Worm (Caenorhabditis elegans): Measurements from ENCODE around the gene gst-14.

The gst-14 gene

ce11 chrII:13575018-13575948 is 40.6 kb downstream of the gst-14 start, which contains the start of the genes mrpl-37 and lin-38:
Gene mrpl-37, minus strand, starts transcription at chrII:13575068.
Gene lin-38, plus strand, starts transcription at chrII:13575925.
- peak; percentile 25 for TF ChIP-seq F37D6.2 (tag; optimal IDR thresholded peaks at IDR 0.05)
- peak; percentile 85 for TF ChIP-seq nhr-77 (tag; optimal IDR thresholded peaks at IDR 0.05)
- TF ChIP-seq nhr-25 (tag; optimal IDR thresholded peaks at IDR 0.05; ENCODE audit: borderline replicate concordance, insufficient read depth), result peak; percentile 5
- TF ChIP-seq skn-1 (tag; optimal IDR thresholded peaks at IDR 0.05), result no peak
- TF ChIP-seq F49E8.2 (tag; optimal IDR thresholded peaks at IDR 0.05; ENCODE audit: borderline replicate concordance), result peak; percentile 13
- TF ChIP-seq mep-1 (tag; optimal IDR thresholded peaks at IDR 0.05), result peak; percentile 73
- no peak for TF ChIP-seq nhr-10 (tag; optimal IDR thresholded peaks at IDR 0.05)
- TF ChIP-seq fkh-10 (GFP tag; optimal IDR thresholded peaks at IDR 0.05), result peak; percentile 53
- TF ChIP-seq dve-1 (tag; optimal IDR thresholded peaks at IDR 0.05; ENCODE audit: insufficient read depth), result peak; percentile 64
- TF ChIP-seq mdl-1 (tag; optimal IDR thresholded peaks at IDR 0.05), result peak in 1 of 2 experiments; percentile 55
- peak; percentile 15 to 78 for TF ChIP-seq lsy-2 (tag; optimal IDR thresholded peaks at IDR 0.05)
- TF ChIP-seq nhr-28 (tag; optimal IDR thresholded peaks at IDR 0.05), result peak; percentile 29
- peak; percentile 80 for TF ChIP-seq hlh-30 (tag; optimal IDR thresholded peaks at IDR 0.05; ENCODE audit: insufficient read depth)
- peak; percentile 58 for TF ChIP-seq nhr-6 (tag; optimal IDR thresholded peaks at IDR 0.05)
- peak; percentile 48 for TF ChIP-seq nhr-11 (tag; optimal IDR thresholded peaks at IDR 0.05)
- peak; percentile 53 for TF ChIP-seq lin-15B (tag; optimal IDR thresholded peaks at IDR 0.05)
- no peak for TF ChIP-seq php-3 (GFP tag; IDR thresholded peaks at IDR 0.05)
- TF ChIP-seq rbr-2 (tag; optimal IDR thresholded peaks at IDR 0.05), result peak; percentile 58
- peak; percentile 39; the same call in 1 of the 2 replicates for TF ChIP-seq pha-4 (GFP tag; IDR thresholded peaks at IDR 0.05)
- TF ChIP-seq pha-4 (tag; optimal IDR thresholded peaks at IDR 0.05), result no peak
- TF ChIP-seq egl-43 (GFP tag; IDR thresholded peaks at IDR 0.05), result 0 out of 2 replicates have a peak, but pooled peaks have one; percentile 47
- TF ChIP-seq F10B5.3 (tag; optimal IDR thresholded peaks at IDR 0.05), result no peak
- TF ChIP-seq snpc-1.2 (GFP tag; IDR thresholded peaks at IDR 0.05), result no peak
- TF ChIP-seq ZK546.5 (tag; optimal IDR thresholded peaks at IDR 0.05), result no peak
- TF ChIP-seq spr-3 (GFP tag; optimal IDR thresholded peaks at IDR 0.05), result no peak
- TF ChIP-seq lin-13 (GFP tag; optimal IDR thresholded peaks at IDR 0.05), result peak; percentile 84
- no peak for TF ChIP-seq daf-16 (GFP tag; optimal IDR thresholded peaks at IDR 0.05)
- peak; percentile 46 for TF ChIP-seq daf-16 (tag; optimal IDR thresholded peaks at IDR 0.05)
- TF ChIP-seq egl-27 (tag; optimal IDR thresholded peaks at IDR 0.05), result no peak
- TF ChIP-seq daf-12 (tag; optimal IDR thresholded peaks at IDR 0.05), result no peak
- TF ChIP-seq nhr-48 (tag; optimal IDR thresholded peaks at IDR 0.05), result no peak
- peak in 1 of 2 experiments; percentile 63 for TF ChIP-seq hif-1 (tag; optimal IDR thresholded peaks at IDR 0.05)
- peak; percentile 98 for TF ChIP-seq aha-1 (tag)
- peak; percentile 68 for TF ChIP-seq dpl-1 (GFP tag; optimal IDR thresholded peaks at IDR 0.05)
- TF ChIP-seq hmg-1.1 (GFP tag; IDR thresholded peaks at IDR 0.05), result peak; percentile 64
- no peak for TF ChIP-seq ztf-11 (tag; optimal IDR thresholded peaks at IDR 0.05)
- no peak for TF ChIP-seq zag-1 (tag; optimal IDR thresholded peaks at IDR 0.05)
- peak; percentile 86 for TF ChIP-seq lin-38 (GFP tag; IDR thresholded peaks at IDR 0.05)
- no peak for TF ChIP-seq nhr-237 (tag; optimal IDR thresholded peaks at IDR 0.05)
- TF ChIP-seq set-16 (GFP tag; IDR thresholded peaks at IDR 0.05), result peak; percentile 78

- TF ChIP-seq unc-130 (GFP tag; optimal IDR thresholded peaks at IDR 0.05), result no peak
- TF ChIP-seq F44E2.7 (GFP tag; IDR thresholded peaks at IDR 0.05), result no peak
- TF ChIP-seq nhr-42 (GFP tag; IDR thresholded peaks at IDR 0.05), result no peak
- TF ChIP-seq ama-1 (optimal IDR thresholded peaks at IDR 0.05), result no peak
- TF ChIP-seq ceh-44 (GFP tag; IDR thresholded peaks at IDR 0.05), result no peak
- no peak for TF ChIP-seq ceh-20 (GFP tag; IDR thresholded peaks at IDR 0.05)
- no peak for TF ChIP-seq mxl-2 (GFP tag; conservative IDR thresholded peaks at IDR 0.05)
- TF ChIP-seq cey-2 (tag; optimal IDR thresholded peaks at IDR 0.05; ENCODE audit: borderline replicate concordance, insufficient read depth), result no peak
- peak; percentile 91 for TF ChIP-seq aha-1 (tag)
- no peak for TF ChIP-seq dmd-9 (GFP tag; IDR thresholded peaks at IDR 0.05)
- no peak for TF ChIP-seq mxl-3 (GFP tag; optimal IDR thresholded peaks at IDR 0.05)
- peak; percentile 60 for TF ChIP-seq set-16 (GFP tag; IDR thresholded peaks at IDR 0.05)
Measured at ce11 chrII:13574395-13574794, 41.5 kb downstream of the gst-14 start.
